Fruit fly (Drosophila melanogaster): Measurements from ENCODE around the gene Teh2.

DNA sequence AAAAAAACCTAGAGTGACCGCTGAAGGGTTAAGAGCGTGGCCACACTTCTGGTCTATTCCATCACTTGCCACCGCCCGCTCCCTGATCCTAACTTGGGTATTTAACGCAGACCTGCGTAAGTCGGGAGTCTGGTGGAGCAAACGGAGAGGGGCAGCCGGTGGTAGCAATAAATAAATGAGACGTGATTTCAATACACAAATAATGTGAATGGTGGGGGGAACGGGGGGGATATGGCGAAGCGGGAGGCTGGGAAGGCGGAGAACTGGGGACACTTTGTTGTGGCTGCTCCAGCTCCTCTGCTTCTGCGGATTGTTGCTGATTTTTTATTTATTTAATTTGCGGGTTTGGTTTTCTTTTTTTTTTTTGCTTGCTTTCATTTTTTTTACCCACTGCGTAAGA lies 30.0 kb downstream of the Teh2 start:
- TF ChIP-seq CG1620 (GFP tag; optimal IDR thresholded peaks at IDR 0.05) (no peak), CG12768 (GFP tag; optimal IDR thresholded peaks at IDR 0.05) (no peak), CG33017 (tag; optimal IDR thresholded peaks at IDR 0.05) (no peak), ovo (GFP tag; optimal IDR thresholded peaks at IDR 0.05) (no peak), Mnt (GFP tag; optimal IDR thresholded peaks at IDR 0.05) (no peak), Clk (GFP tag; optimal IDR thresholded peaks at IDR 0.05) (no peak), toe (GFP tag; optimal IDR thresholded peaks at IDR 0.05) (no peak), kay (GFP tag; ENCODE audit: borderline replicate concordance) (no peak)

Measured in whole organism, adult.